Worm (Caenorhabditis elegans): ENCODE data around the gene F07A11.1.
A peak's percentile ranks its signal among the peaks of the same experiment; 100 is the strongest.

F07A11.1 gene

DNA sequence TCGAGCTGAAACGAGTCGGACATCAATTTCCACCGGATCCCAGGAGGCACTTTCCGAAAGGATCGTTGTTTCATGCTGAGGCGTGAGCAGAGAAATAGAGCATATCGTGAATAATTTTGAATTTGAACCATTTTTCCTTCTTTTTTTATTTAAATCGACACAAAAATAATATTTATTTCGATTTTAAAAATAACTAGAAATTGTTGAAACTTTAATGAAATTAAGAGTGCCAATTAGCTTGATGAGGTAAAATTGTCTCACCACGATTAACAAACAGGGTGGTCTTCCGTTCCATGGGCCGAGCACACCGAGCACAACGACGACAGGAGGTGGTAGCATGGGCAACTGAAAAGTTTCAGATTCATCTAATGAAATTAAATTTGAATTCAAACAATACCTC, 3.6 kb downstream of the F07A11.1 start:
- no peak for TF ChIP-seq skn-1 (tag; optimal IDR thresholded peaks at IDR 0.05)
- no peak for TF ChIP-seq unc-62 (GFP tag; optimal IDR thresholded peaks at IDR 0.05)
- TF ChIP-seq gmeb-1 (tag; optimal IDR thresholded peaks at IDR 0.05) = no peak
- no peak for TF ChIP-seq lsy-2 (tag; optimal IDR thresholded peaks at IDR 0.05)
- no peak for TF ChIP-seq alr-1 (tag; optimal IDR thresholded peaks at IDR 0.05)
- TF ChIP-seq fos-1 (tag; optimal IDR thresholded peaks at IDR 0.05) = no peak
- TF ChIP-seq mdl-1 (tag; optimal IDR thresholded peaks at IDR 0.05) = no peak
- no peak for TF ChIP-seq nhr-11 (tag; optimal IDR thresholded peaks at IDR 0.05)
- TF ChIP-seq ztf-11 (tag; optimal IDR thresholded peaks at IDR 0.05) = no peak
- no peak for TF ChIP-seq lin-39 (tag; optimal IDR thresholded peaks at IDR 0.05)
- TF ChIP-seq lin-11 (tag; optimal IDR thresholded peaks at IDR 0.05) = no peak
- no peak for TF ChIP-seq ztf-4 (tag; optimal IDR thresholded peaks at IDR 0.05)
- TF ChIP-seq elt-3 (tag; optimal IDR thresholded peaks at IDR 0.05) = no peak

DNA sequence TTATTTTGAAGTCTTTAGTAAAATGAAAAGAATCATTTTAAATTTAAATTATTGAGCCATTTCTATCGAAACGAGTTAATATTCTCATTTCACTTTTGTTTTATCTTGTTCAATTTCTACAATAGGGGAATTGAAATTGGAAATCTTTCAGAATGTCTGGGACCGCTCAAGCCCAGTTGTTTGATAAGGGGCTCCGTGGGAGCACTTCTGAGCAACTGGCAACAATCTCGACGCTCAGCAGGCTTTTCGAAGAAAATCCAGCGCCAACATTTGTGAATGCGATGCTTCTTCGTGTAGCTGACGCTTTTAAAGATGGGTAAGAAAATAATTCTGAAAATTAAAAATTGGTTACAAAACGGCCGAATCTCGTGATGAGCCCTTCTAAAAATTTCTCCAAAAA, 9.2 kb downstream of the F07A11.1 start, which contains the start of gene ints-7:
Gene ints-7, plus strand, starts transcription at position 152 of the 400 bp plus-strand sequence.
- TF ChIP-seq nhr-25 (tag; optimal IDR thresholded peaks at IDR 0.05) = no peak
- TF ChIP-seq sma-3 (GFP tag; optimal IDR thresholded peaks at IDR 0.05) = no peak
- TF ChIP-seq crh-2 (tag; optimal IDR thresholded peaks at IDR 0.05) = no peak
- TF ChIP-seq sma-9 (GFP tag; optimal IDR thresholded peaks at IDR 0.05) = no peak
- no peak for TF ChIP-seq sma-9 (tag; optimal IDR thresholded peaks at IDR 0.05)
- TF ChIP-seq ceh-82 (tag; optimal IDR thresholded peaks at IDR 0.05) = no peak
- no peak for TF ChIP-seq snpc-4 (tag; optimal IDR thresholded peaks at IDR 0.05)
- TF ChIP-seq nhr-129 (tag; optimal IDR thresholded peaks at IDR 0.05) = no peak
- TF ChIP-seq C34F6.9 (tag; optimal IDR thresholded peaks at IDR 0.05) = no peak

DNA sequence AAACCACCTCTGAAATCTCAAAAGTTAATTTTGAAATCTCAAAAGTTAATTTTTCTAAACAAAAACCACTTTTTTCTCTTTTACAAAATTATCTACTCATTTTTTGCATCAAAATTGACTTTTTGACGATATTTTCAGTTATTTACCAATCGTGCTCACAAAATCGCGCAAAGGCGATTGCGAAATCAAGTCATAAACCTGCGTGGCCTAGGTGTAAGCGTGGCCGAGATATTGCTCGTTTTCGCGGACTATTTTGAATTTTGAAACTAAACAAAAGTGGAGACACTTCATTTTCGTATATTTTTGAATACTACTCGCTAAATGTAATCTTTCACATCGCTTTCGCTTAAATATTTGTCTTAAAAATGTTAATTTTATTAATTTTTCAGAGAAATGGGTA, 13.6 kb downstream of the F07A11.1 start, which contains the start of gene smc-6:
Gene smc-6, plus strand, starts transcription at position 390 of the 400 bp plus-strand sequence.
- TF ChIP-seq nhr-237 (tag; optimal IDR thresholded peaks at IDR 0.05) (no peak), skn-1 (tag; optimal IDR thresholded peaks at IDR 0.05) (no peak), fos-1 (tag; optimal IDR thresholded peaks at IDR 0.05) (peak; percentile 45), lin-11 (tag; optimal IDR thresholded peaks at IDR 0.05) (no peak), C34F6.9 (tag; optimal IDR thresholded peaks at IDR 0.05) (peak; percentile 57), mab-5 (tag; optimal IDR thresholded peaks at IDR 0.05) (no peak), lsy-2 (tag; optimal IDR thresholded peaks at IDR 0.05) (no peak), blmp-1 (tag; optimal IDR thresholded peaks at IDR 0.05; ENCODE audit: insufficient read depth) (no peak), nhr-129 (tag; optimal IDR thresholded peaks at IDR 0.05) (peak; percentile 68), mbf-1 (tag; optimal IDR thresholded peaks at IDR 0.05) (no peak), sma-3 (GFP tag; optimal IDR thresholded peaks at IDR 0.05) (no peak), alr-1 (tag; optimal IDR thresholded peaks at IDR 0.05) (no peak), elt-3 (tag; optimal IDR thresholded peaks at IDR 0.05) (no peak), aly-2 (tag; optimal IDR thresholded peaks at IDR 0.05) (no peak), snpc-4 (tag; optimal IDR thresholded peaks at IDR 0.05) (no peak), nhr-12 (tag; optimal IDR thresholded peaks at IDR 0.05) (no peak), gmeb-1 (tag; optimal IDR thresholded peaks at IDR 0.05) (peak; percentile 7), zag-1 (tag; optimal IDR thresholded peaks at IDR 0.05) (no peak), unc-55 (GFP tag; optimal IDR thresholded peaks at IDR 0.05) (peak; percentile 85)

DNA sequence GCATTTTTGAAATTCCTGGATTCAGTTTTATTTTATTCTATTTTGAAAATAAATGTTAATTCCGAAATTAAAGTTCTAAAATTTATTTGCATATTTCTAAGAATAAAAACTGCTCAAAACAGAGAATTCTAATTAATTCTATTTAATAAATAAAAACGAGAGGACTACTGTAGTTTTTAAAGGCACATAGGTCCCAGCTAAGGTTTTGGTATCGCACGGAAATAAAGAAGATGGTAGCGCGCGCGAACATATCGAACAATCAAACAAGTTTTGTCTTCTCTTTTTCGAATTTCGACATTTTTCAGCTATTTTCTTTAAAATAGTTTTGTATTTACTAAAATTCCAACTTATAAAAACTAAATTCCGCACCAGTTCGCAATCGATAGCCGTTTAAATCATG, 14.1 kb downstream of the F07A11.1 start:
- TF ChIP-seq mdl-1 (tag; optimal IDR thresholded peaks at IDR 0.05) (no peak), gmeb-1 (tag; optimal IDR thresholded peaks at IDR 0.05) (no peak), snpc-4 (tag; optimal IDR thresholded peaks at IDR 0.05) (no peak), ztf-1 (GFP tag; conservative IDR thresholded peaks at IDR 0.05) (no peak), lin-39 (tag; optimal IDR thresholded peaks at IDR 0.05) (no peak), elt-1 (tag; optimal IDR thresholded peaks at IDR 0.05) (no peak), F13H6.1 (tag; optimal IDR thresholded peaks at IDR 0.05) (no peak), nhr-77 (tag; optimal IDR thresholded peaks at IDR 0.05) (no peak), ztf-11 (tag; optimal IDR thresholded peaks at IDR 0.05) (no peak), lsy-2 (tag; optimal IDR thresholded peaks at IDR 0.05) (no peak), unc-62 (GFP tag; optimal IDR thresholded peaks at IDR 0.05) (no peak), R02D3.7 (tag; optimal IDR thresholded peaks at IDR 0.05) (no peak), zag-1 (tag; optimal IDR thresholded peaks at IDR 0.05) (no peak)

DNA sequence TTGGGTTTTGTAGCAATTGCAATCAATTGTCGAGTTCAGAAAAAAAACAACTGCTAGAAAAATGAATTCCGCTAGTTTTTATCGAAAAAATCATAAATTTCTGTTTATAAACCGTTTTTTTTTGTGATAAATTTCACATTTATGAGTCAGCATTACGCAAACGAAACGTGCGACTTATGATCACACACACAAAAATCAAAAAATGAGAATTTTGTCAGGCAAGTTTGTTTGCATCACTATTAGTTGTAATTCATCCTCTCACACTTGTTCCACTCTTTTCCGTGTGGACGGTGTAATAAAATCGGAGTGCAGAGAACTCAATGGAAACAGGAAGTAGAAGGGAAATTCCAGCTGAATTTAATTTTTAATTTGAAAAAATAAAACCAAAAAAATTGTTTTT, 14.5 kb downstream of the F07A11.1 start, which contains the start of gene pcs-1:
Gene pcs-1, minus strand, starts transcription at position 344 of the 400 bp plus-strand sequence.
- TF ChIP-seq nhr-25 (tag; optimal IDR thresholded peaks at IDR 0.05) (no peak), snpc-4 (tag; optimal IDR thresholded peaks at IDR 0.05) (no peak), skn-1 (tag; optimal IDR thresholded peaks at IDR 0.05) (no peak), blmp-1 (tag; optimal IDR thresholded peaks at IDR 0.05; ENCODE audit: insufficient read depth) (no peak), ama-1 (optimal IDR thresholded peaks at IDR 0.05) (no peak), lin-13 (GFP tag; optimal IDR thresholded peaks at IDR 0.05) (peak; percentile 3), nhr-10 (tag; optimal IDR thresholded peaks at IDR 0.05) (no peak), mbf-1 (tag; optimal IDR thresholded peaks at IDR 0.05) (no peak), lin-39 (tag; optimal IDR thresholded peaks at IDR 0.05) (no peak), sem-4 (tag; optimal IDR thresholded peaks at IDR 0.05) (no peak), alr-1 (tag; optimal IDR thresholded peaks at IDR 0.05) (no peak), ztf-4 (tag; optimal IDR thresholded peaks at IDR 0.05) (no peak), egl-27 (tag; optimal IDR thresholded peaks at IDR 0.05) (no peak), elt-1 (tag; optimal IDR thresholded peaks at IDR 0.05) (no peak), nhr-129 (tag; optimal IDR thresholded peaks at IDR 0.05) (peak; percentile 15), mab-5 (tag; optimal IDR thresholded peaks at IDR 0.05) (no peak), unc-62 (GFP tag; optimal IDR thresholded peaks at IDR 0.05) (no peak), nhr-6 (tag; optimal IDR thresholded peaks at IDR 0.05) (no peak), nhr-21 (tag; optimal IDR thresholded peaks at IDR 0.05) (no peak), ztf-1 (GFP tag; conservative IDR thresholded peaks at IDR 0.05) (no peak), unc-55 (GFP tag; optimal IDR thresholded peaks at IDR 0.05) (no peak), fos-1 (tag; optimal IDR thresholded peaks at IDR 0.05) (peak; percentile 67), R02D3.7 (tag; optimal IDR thresholded peaks at IDR 0.05) (no peak), nhr-237 (tag; optimal IDR thresholded peaks at IDR 0.05) (no peak)

Measured in whole organism, L2 larva.